Fruit fly (Drosophila melanogaster): ENCODE results near the gene Tango9.

Tango9 gene

dm6 chr3R:11948903-11949358 lies 25.8 kb downstream of the Tango9 start, which contains the start of gene Cad87A:
TSS of gene Cad87A (minus strand) at chr3R:11949129.
- TF ChIP-seq CG8301 (tag; optimal IDR thresholded peaks at IDR 0.05) (no peak), CG17806 (tag; optimal IDR thresholded peaks at IDR 0.05) (no peak), Snoo (tag; optimal IDR thresholded peaks at IDR 0.05) (no peak), Ets98B (GFP tag; IDR thresholded peaks at IDR 0.05) (no peak), CG9948 (tag; optimal IDR thresholded peaks at IDR 0.05) (no peak), CG12605 (GFP tag; IDR thresholded peaks at IDR 0.05) (no peak), CG13204 (GFP tag; optimal IDR thresholded peaks at IDR 0.05) (no peak), CG8159 (tag; optimal IDR thresholded peaks at IDR 0.05) (peak; percentile 7), CG32121 (GFP tag; IDR thresholded peaks at IDR 0.05) (no peak), CG15710 (tag; optimal IDR thresholded peaks at IDR 0.05) (no peak), CG34367 (tag; optimal IDR thresholded peaks at IDR 0.05) (no peak), EcR (GFP tag; optimal IDR thresholded peaks at IDR 0.05) (peak; percentile 43), gl (tag; optimal IDR thresholded peaks at IDR 0.05) (peak; percentile 12), fd96Ca (GFP tag; IDR thresholded peaks at IDR 0.05) (no peak), Pif1A (GFP tag; optimal IDR thresholded peaks at IDR 0.05) (no peak)

dm6 chr3R:11947959-11948358 lies 26.8 kb downstream of the Tango9 start:
- TF ChIP-seq CG9948 (tag; optimal IDR thresholded peaks at IDR 0.05) (no peak), CG4496 (GFP tag; IDR thresholded peaks at IDR 0.05) (no peak), Ets98B (GFP tag; IDR thresholded peaks at IDR 0.05) (no peak), CG14655 (GFP tag; optimal IDR thresholded peaks at IDR 0.05) (no peak), CG13204 (GFP tag; optimal IDR thresholded peaks at IDR 0.05) (no peak), Pif1A (GFP tag; optimal IDR thresholded peaks at IDR 0.05) (no peak), CG8301 (tag; optimal IDR thresholded peaks at IDR 0.05) (no peak), CG32121 (GFP tag; IDR thresholded peaks at IDR 0.05) (no peak), CG10348 (GFP tag; IDR thresholded peaks at IDR 0.05) (no peak), EcR (GFP tag; optimal IDR thresholded peaks at IDR 0.05) (no peak)

- TF ChIP-seq Pif1B (GFP tag; optimal IDR thresholded peaks at IDR 0.05) (peak; percentile 48), Ets98B (GFP tag; IDR thresholded peaks at IDR 0.05) (peak; percentile 38; the same call in 1 of the 2 replicates), CG13204 (GFP tag; optimal IDR thresholded peaks at IDR 0.05) (peak; percentile 24), Snoo (tag; optimal IDR thresholded peaks at IDR 0.05) (peak; percentile 69), CG8301 (tag; optimal IDR thresholded peaks at IDR 0.05) (peak; percentile 63), D1 (tag; optimal IDR thresholded peaks at IDR 0.05) (no peak), CG17806 (tag; optimal IDR thresholded peaks at IDR 0.05) (peak; percentile 58), Pif1A (GFP tag; optimal IDR thresholded peaks at IDR 0.05) (peak; percentile 42), EcR (GFP tag; optimal IDR thresholded peaks at IDR 0.05) (peak; percentile 8), CG12605 (GFP tag; IDR thresholded peaks at IDR 0.05) (peak; percentile 32; the same call in 1 of the 2 replicates), CG34367 (tag; optimal IDR thresholded peaks at IDR 0.05) (peak; percentile 60), CG10348 (GFP tag; IDR thresholded peaks at IDR 0.05) (no peak), CG15710 (tag; optimal IDR thresholded peaks at IDR 0.05) (peak; percentile 63), fd96Ca (GFP tag; IDR thresholded peaks at IDR 0.05) (peak; percentile 55; the same call in 2 of the 3 replicates), CG14655 (GFP tag; optimal IDR thresholded peaks at IDR 0.05) (no peak), rn (GFP tag; IDR thresholded peaks at IDR 0.05) (0 out of 2 replicates have a peak, but pooled peaks have one; percentile 11), CG4496 (GFP tag; IDR thresholded peaks at IDR 0.05) (peak; percentile 69; the same call in 2 of the 3 replicates), CG9948 (tag; optimal IDR thresholded peaks at IDR 0.05) (peak; percentile 59), CG8159 (tag; optimal IDR thresholded peaks at IDR 0.05) (peak; percentile 68), CG32121 (GFP tag; IDR thresholded peaks at IDR 0.05) (no peak), gl (tag; optimal IDR thresholded peaks at IDR 0.05) (peak; percentile 61)
Measured at dm6 chr3R:11947079-11947869, 27.4 kb downstream of the Tango9 start.

dm6 chr3R:11945450-11946317 lies 29.0 kb downstream of the Tango9 start:
- TF ChIP-seq Ets98B (GFP tag; IDR thresholded peaks at IDR 0.05), result peak; percentile 18; the same call in 1 of the 2 replicates
- TF ChIP-seq EcR (GFP tag; optimal IDR thresholded peaks at IDR 0.05), result peak; percentile 78
- TF ChIP-seq Pif1B (GFP tag; optimal IDR thresholded peaks at IDR 0.05), result no peak
- no peak for TF ChIP-seq Pif1A (GFP tag; optimal IDR thresholded peaks at IDR 0.05)
- peak; percentile 60 for TF ChIP-seq CG9948 (tag; optimal IDR thresholded peaks at IDR 0.05)
- no peak; the same call in 2 of the 3 replicates for TF ChIP-seq fd96Ca (GFP tag; IDR thresholded peaks at IDR 0.05)
- no peak for TF ChIP-seq CG12605 (GFP tag; IDR thresholded peaks at IDR 0.05)
- TF ChIP-seq rn (GFP tag; IDR thresholded peaks at IDR 0.05), result no peak
- TF ChIP-seq CG14655 (GFP tag; optimal IDR thresholded peaks at IDR 0.05), result peak; percentile 70
- peak; percentile 12 for TF ChIP-seq CG17806 (tag; optimal IDR thresholded peaks at IDR 0.05)
- no peak for TF ChIP-seq CG15710 (tag; optimal IDR thresholded peaks at IDR 0.05)
- TF ChIP-seq CG8301 (tag; optimal IDR thresholded peaks at IDR 0.05), result peak; percentile 60
- TF ChIP-seq CG34367 (tag; optimal IDR thresholded peaks at IDR 0.05), result peak; percentile 4
- peak; percentile 66 for TF ChIP-seq CG8159 (tag; optimal IDR thresholded peaks at IDR 0.05)
- TF ChIP-seq CG13204 (GFP tag; optimal IDR thresholded peaks at IDR 0.05), result peak; percentile 59

DNA sequence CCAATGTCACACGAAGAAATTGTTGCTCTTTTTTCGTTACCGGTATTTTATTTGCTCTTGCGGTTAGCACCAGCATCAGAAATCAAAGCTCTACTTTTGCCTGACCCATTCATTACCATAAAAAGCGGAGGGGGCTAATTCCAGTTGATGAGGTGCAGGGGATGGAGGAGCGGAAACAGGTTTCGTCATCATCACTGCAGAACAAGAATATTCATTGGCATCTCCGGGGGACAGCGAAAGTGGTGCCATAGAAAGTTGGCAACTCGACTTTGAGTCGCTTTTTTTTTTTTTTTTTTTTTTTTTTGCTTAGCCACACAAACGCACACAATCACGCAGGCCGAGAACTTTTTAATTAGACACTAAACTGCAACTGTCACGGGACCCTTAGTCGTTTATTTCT lies 33.6 kb downstream of the Tango9 start:
- TF ChIP-seq CG14655 (GFP tag; optimal IDR thresholded peaks at IDR 0.05), result peak; percentile 17
- no peak for TF ChIP-seq gl (tag; optimal IDR thresholded peaks at IDR 0.05)

All from whole organism, pupa.